Worm (Caenorhabditis elegans) whole organism, L3 larva: ENCODE results near the gene F15B9.11.

Experiments used
- R02D3.7 ChIP-seq: fragments of 150-350 bp; optimal IDR thresholded peaks from 2 replicates; lab custom pipeline; 2014; ENCODE audit warnings: missing biosample characterization, missing genetic modification characterization
- ZK546.5 ChIP-seq: sonication (generic microtip); optimal IDR thresholded peaks from 2 replicates; lab custom pipeline; 2017; ENCODE audit warnings: missing biosample characterization, missing genetic modification characterization
- ama-1 ChIP-seq: fragments of 150-350 bp; optimal IDR thresholded peaks from 2 replicates; lab custom pipeline; 2018
- ceh-28 ChIP-seq: fragments of 150-350 bp; optimal IDR thresholded peaks from 2 replicates; lab custom pipeline; 2014; ENCODE audit warnings: missing biosample characterization, missing genetic modification reagents, missing genetic modification characterization
- ceh-9 ChIP-seq: sonication (generic microtip); optimal IDR thresholded peaks from 2 replicates; lab custom pipeline; 2018; ENCODE audit warnings: missing biosample characterization, missing genetic modification characterization
- daf-12 ChIP-seq: fragments of 150-350 bp; optimal IDR thresholded peaks from 2 replicates; lab custom pipeline; 2014; ENCODE audit warnings: missing biosample characterization, missing genetic modification reagents, missing genetic modification characterization
- egl-27 ChIP-seq: sonication (generic microtip); optimal IDR thresholded peaks from 4 replicates; lab custom pipeline; 2017; ENCODE audit warnings: missing biosample characterization, missing genetic modification reagents, missing genetic modification characterization
- egl-5 ChIP-seq: fragments of 150-350 bp; optimal IDR thresholded peaks from 2 replicates; lab custom pipeline; 2017; ENCODE audit warnings: missing biosample characterization, missing genetic modification reagents, missing genetic modification characterization, inconsistent platforms
- elt-1 ChIP-seq: fragments of 150-350 bp; optimal IDR thresholded peaks from 2 replicates; lab custom pipeline; 2014; ENCODE audit warnings: missing biosample characterization, missing genetic modification characterization
- elt-2 ChIP-seq: sonication (generic microtip); optimal IDR thresholded peaks from 2 replicates; lab custom pipeline; 2016; ENCODE audit warnings: missing genetic modification reagents, mild to moderate bottlenecking, missing genetic modification characterization, missing compliant biosample characterization
- eor-1 ChIP-seq, 2 experiments: fragments of 150-350 bp; optimal IDR thresholded peaks; 2 replicates each; lab custom pipeline; 2014 to 2018; ENCODE audit warnings: missing biosample characterization in 2 of 2, missing genetic modification characterization in 2 of 2
- fos-1 ChIP-seq: fragments of 150-350 bp; optimal IDR thresholded peaks from 2 replicates; lab custom pipeline; 2014; ENCODE audit warnings: missing biosample characterization, missing genetic modification characterization
- hmg-11 ChIP-seq: sonication (generic microtip); optimal IDR thresholded peaks from 2 replicates; lab custom pipeline; 2016; ENCODE audit warnings: missing genetic modification characterization, missing compliant biosample characterization
- jun-1 ChIP-seq: fragments of 150-350 bp; optimal IDR thresholded peaks from 2 replicates; lab custom pipeline; 2014; ENCODE audit warnings: missing biosample characterization, missing genetic modification reagents, missing genetic modification characterization
- lin-15B ChIP-seq: fragments of 150-350 bp; optimal IDR thresholded peaks from 2 replicates; lab custom pipeline; 2014; ENCODE audit warnings: missing biosample characterization, missing genetic modification characterization
- lsy-12 ChIP-seq: sonication (generic microtip); optimal IDR thresholded peaks from 2 replicates; lab custom pipeline; 2016; ENCODE audit warnings: mild to moderate bottlenecking, missing genetic modification characterization, missing compliant biosample characterization
- mdl-1 ChIP-seq: fragments of 150-350 bp; optimal IDR thresholded peaks from 2 replicates; lab custom pipeline; 2014; ENCODE audit warnings: missing biosample characterization, missing genetic modification characterization
- mml-1 ChIP-seq: fragments of 150-350 bp; sonication (generic microtip); optimal IDR thresholded peaks from 3 replicates; lab custom pipeline; 2014; ENCODE audit warnings: missing biosample characterization, missing genetic modification characterization
- nfya-1 ChIP-seq: sonication (generic microtip); optimal IDR thresholded peaks from 2 replicates; lab custom pipeline; 2017; ENCODE audit warnings: missing genetic modification characterization, mild to moderate bottlenecking, missing compliant biosample characterization, antibody characterized with exemption, moderate library complexity; ENCODE audit not compliant: insufficient read depth
- nhr-12 ChIP-seq: fragments of 150-350 bp; optimal IDR thresholded peaks from 2 replicates; lab custom pipeline; 2014; ENCODE audit warnings: missing biosample characterization, missing genetic modification characterization
- nhr-23 ChIP-seq: fragments of 150-350 bp; optimal IDR thresholded peaks from 2 replicates; lab custom pipeline; 2014; ENCODE audit warnings: missing biosample characterization, missing genetic modification reagents, missing genetic modification characterization
- nhr-25 ChIP-seq: sonication (generic microtip); optimal IDR thresholded peaks from 2 replicates; lab custom pipeline; 2017; ENCODE audit warnings: missing biosample characterization, missing genetic modification characterization
- nhr-43 ChIP-seq: sonication (generic microtip); optimal IDR thresholded peaks from 2 replicates; lab custom pipeline; 2016; ENCODE audit warnings: mild to moderate bottlenecking, missing genetic modification characterization, missing compliant biosample characterization; ENCODE audit not compliant: poor library complexity, severe bottlenecking
- nhr-67 ChIP-seq: fragments of 150-350 bp; optimal IDR thresholded peaks from 2 replicates; lab custom pipeline; 2014; ENCODE audit warnings: missing biosample characterization, missing genetic modification characterization
- nhr-77 ChIP-seq: fragments of 150-350 bp; optimal IDR thresholded peaks from 2 replicates; lab custom pipeline; 2014; ENCODE audit warnings: missing biosample characterization, missing genetic modification characterization
- pha-4 ChIP-seq: fragments of 150-350 bp; optimal IDR thresholded peaks from 2 replicates; lab custom pipeline; 2014; ENCODE audit warnings: missing biosample characterization, missing genetic modification reagents, missing genetic modification characterization
- pqm-1 ChIP-seq: fragments of 150-350 bp; optimal IDR thresholded peaks from 2 replicates; lab custom pipeline; 2017; ENCODE audit warnings: missing biosample characterization, missing genetic modification characterization, inconsistent platforms
- sea-2 ChIP-seq: fragments of 150-350 bp; sonication (generic microtip); optimal IDR thresholded peaks from 4 replicates; lab custom pipeline; 2014; ENCODE audit warnings: missing biosample characterization, missing genetic modification reagents, missing genetic modification characterization
- snpc-4 ChIP-seq: fragments of 150-350 bp; optimal IDR thresholded peaks from 2 replicates; lab custom pipeline; 2014; ENCODE audit warnings: missing biosample characterization, missing genetic modification characterization
- tbx-2 ChIP-seq: sonication (generic microtip); optimal IDR thresholded peaks from 2 replicates; lab custom pipeline; 2016; ENCODE audit warnings: mild to moderate bottlenecking, missing genetic modification characterization, missing compliant biosample characterization
- unc-39 ChIP-seq: sonication (generic microtip); optimal IDR thresholded peaks from 4 replicates; lab custom pipeline; 2017; ENCODE audit warnings: missing biosample characterization, missing genetic modification characterization
- unc-62 ChIP-seq: fragments of 150-350 bp; sonication (generic microtip); optimal IDR thresholded peaks from 4 replicates; lab custom pipeline; 2014; ENCODE audit warnings: missing biosample characterization, missing genetic modification reagents, missing genetic modification characterization
- zag-1 ChIP-seq: fragments of 150-350 bp; optimal IDR thresholded peaks from 2 replicates; lab custom pipeline; 2014; ENCODE audit warnings: missing biosample characterization, missing genetic modification characterization
- ztf-4 ChIP-seq: fragments of 150-350 bp; optimal IDR thresholded peaks from 2 replicates; lab custom pipeline; 2014; ENCODE audit warnings: missing biosample characterization, missing genetic modification characterization

F15B9.11 gene

ce11 chrV:12967925-12968327 is 24.8 kb downstream of the F15B9.11 start, which contains the start of gene R186.8:
Gene R186.8, minus strand, starts transcription at chrV:12967982.
- TF ChIP-seq pha-4: peak; percentile 40
- peak; percentile 19 for TF ChIP-seq nhr-43
- TF ChIP-seq nhr-25 (tag; lab: Kevin White, UChicago): peak; percentile 23
- TF ChIP-seq nfya-1: peak; percentile 66
- peak; percentile 65 for TF ChIP-seq elt-2 (tag; lab: Kevin White, UChicago)
- peak; percentile 58 for TF ChIP-seq lsy-12 (tag; lab: Kevin White, UChicago)
- peak; percentile 2 for TF ChIP-seq pqm-1 (tag; lab: Kevin White, UChicago)
- peak; percentile 68 for TF ChIP-seq hmg-11 (tag; lab: Kevin White, UChicago)
- peak; percentile 75 for TF ChIP-seq lin-15B (tag; lab: Kevin White, UChicago)
- peak; percentile 5 for TF ChIP-seq tbx-2 (tag; lab: Kevin White, UChicago)
- peak; percentile 24 for TF ChIP-seq snpc-4 (tag; lab: Kevin White, UChicago)
- TF ChIP-seq, all 47 proteins: peak for 11; not testable (repeated sequence) for 36

- TF ChIP-seq elt-1 (tag; lab: Kevin White, UChicago) (no peak), nhr-77 (tag; lab: Kevin White, UChicago) (no peak), nfya-1 (no peak), daf-12 (tag; lab: Kevin White, UChicago) (no peak), lsy-12 (tag; lab: Kevin White, UChicago) (no peak), eor-1 (tag; optimal IDR thresholded peaks at IDR 0.05; lab: Kevin White, UChicago) (no peak), nhr-67 (tag; lab: Kevin White, UChicago) (no peak), snpc-4 (tag; lab: Kevin White, UChicago) (no peak)
These were observed 25.6 kb downstream of the F15B9.11 start, which contains the start of gene R186.3 for ce11 chrV:12967110-12967509. Gene R186.3, minus strand, starts transcription at chrV:12967210.

- TF ChIP-seq mdl-1 (tag; lab: Kevin White, UChicago) (no peak), jun-1 (tag; lab: Kevin White, UChicago) (no peak), lsy-12 (tag; lab: Kevin White, UChicago) (no peak), ztf-4 (tag; lab: Kevin White, UChicago) (no peak), ceh-28 (tag; lab: Kevin White, UChicago) (no peak), unc-39 (tag; lab: Kevin White, UChicago) (no peak), nhr-12 (tag; lab: Kevin White, UChicago) (no peak), ceh-9 (tag; lab: Kevin White, UChicago) (no peak), egl-27 (tag; lab: Kevin White, UChicago) (no peak), mml-1 (tag; lab: Kevin White, UChicago) (no peak)
These were observed 28.6 kb downstream of the F15B9.11 start, which contains the start of gene srd-35 for ce11 chrV:12964076-12964475. Gene srd-35, plus strand, starts transcription at chrV:12964376.

ce11 chrV:12963192-12963591 is 29.5 kb downstream of the F15B9.11 start, which contains the start of gene hrg-9:
Gene hrg-9, minus strand, starts transcription at chrV:12963343.
- TF ChIP-seq pha-4 (peak; percentile 55), elt-2 (tag; lab: Kevin White, UChicago) (peak; percentile 37), egl-5 (tag; lab: Kevin White, UChicago) (no peak)

- TF ChIP-seq nhr-25 (tag; lab: Kevin White, UChicago) (peak; percentile 57), nhr-23 (tag; lab: Kevin White, UChicago) (peak; percentile 21), fos-1 (no peak)
These were observed 31.6 kb downstream of the F15B9.11 start, which contains the start of gene mpst-7 for ce11 chrV:12961085-12961560. Gene mpst-7, minus strand, starts transcription at chrV:12961135.

- TF ChIP-seq ceh-9 (tag; lab: Kevin White, UChicago) (no peak), sea-2 (GFP tag; lab: Kevin White, UChicago) (no peak)
These were observed 38.4 kb downstream of the F15B9.11 start for ce11 chrV:12954261-12954660.

- TF ChIP-seq nhr-23 (tag; lab: Kevin White, UChicago) (no peak), zag-1 (tag; lab: Kevin White, UChicago) (no peak), nhr-12 (tag; lab: Kevin White, UChicago) (no peak), ZK546.5 (no peak), nhr-67 (tag; lab: Kevin White, UChicago) (no peak), fos-1 (no peak), nhr-43 (no peak), unc-62 (GFP tag; lab: Kevin White, UChicago) (no peak), ama-1 (lab: Kevin White, UChicago) (no peak), nhr-25 (tag; lab: Kevin White, UChicago) (no peak), eor-1 (tag; optimal IDR thresholded peaks at IDR 0.05; lab: Kevin White, UChicago) (no peak), R02D3.7 (tag; lab: Kevin White, UChicago) (no peak), ztf-4 (tag; lab: Kevin White, UChicago) (no peak), egl-27 (tag; lab: Kevin White, UChicago) (no peak)
These were observed 39.0 kb downstream of the F15B9.11 start, which contains the start of gene eif-3.K for ce11 chrV:12953702-12954101. Gene eif-3.K, plus strand, starts transcription at chrV:12954002.
